Fruit fly (Drosophila melanogaster): ENCODE results near the gene rost.

- TF ChIP-seq Eip93F (GFP tag; optimal IDR thresholded peaks at IDR 0.05) (no peak), pdm3 (GFP tag; optimal IDR thresholded peaks at IDR 0.05) (no peak), eg (GFP tag; IDR thresholded peaks at IDR 0.05) (no peak), CG11294 (GFP tag; IDR thresholded peaks at IDR 0.05) (no peak), CG8119 (GFP tag; IDR thresholded peaks at IDR 0.05) (no peak), Eip75B (GFP tag; optimal IDR thresholded peaks at IDR 0.05) (no peak), CG10631 (GFP tag; optimal IDR thresholded peaks at IDR 0.05) (no peak), vri (GFP tag; optimal IDR thresholded peaks at IDR 0.05) (no peak), Lpt (GFP tag; optimal IDR thresholded peaks at IDR 0.05) (no peak), Gug (GFP tag; IDR thresholded peaks at IDR 0.05) (no peak), CG11762 (GFP tag; optimal IDR thresholded peaks at IDR 0.05; ENCODE audit: insufficient read depth) (no peak)
Observed at dm6 chr2L:8956336-8956726, 33.0 kb downstream of the rost start.

Measured in whole organism, prepupa.